Fruit fly (Drosophila melanogaster) whole organism, embryonic: Measurements from ENCODE around the gene CG31141.

Experiments
- Atf6 ChIP-seq: fragments of 200-800 bp; sonication (Bioruptor generic); IDR thresholded peaks from 2 replicates; pipeline ENCODE4 v1.3.6; 2022; ENCODE audit warnings: missing biosample characterization, missing genetic modification characterization
- C15 ChIP-seq: fragments of 200-800 bp; sonication (Bioruptor generic); IDR thresholded peaks from 3 replicates; pipeline ENCODE4 v1.3.6; 2022; ENCODE audit warnings: missing biosample characterization, missing genetic modification characterization
- CG10431 ChIP-seq: fragments of 200-800 bp; sonication (Bioruptor generic); optimal IDR thresholded peaks from 3 replicates; lab custom pipeline; 2018; ENCODE audit warnings: missing biosample characterization, mild to moderate bottlenecking, missing genetic modification characterization
- CG11723 ChIP-seq: fragments of 200-800 bp; sonication (Bioruptor generic); optimal IDR thresholded peaks from 2 replicates; lab custom pipeline; 2017; ENCODE audit warnings: missing biosample characterization, mild to moderate bottlenecking, missing genetic modification characterization
- CG12155 ChIP-seq: fragments of 200-800 bp; sonication (Bioruptor generic); optimal IDR thresholded peaks from 3 replicates; lab custom pipeline; 2016; ENCODE audit warnings: missing biosample characterization, missing genetic modification characterization
- CG12744 ChIP-seq: fragments of 200-800 bp; sonication (Bioruptor generic); optimal IDR thresholded peaks from 2 replicates; lab custom pipeline; 2016; ENCODE audit warnings: missing biosample characterization, missing genetic modification characterization
- CG13894 ChIP-seq: fragments of 200-800 bp; sonication (Bioruptor generic); optimal IDR thresholded peaks from 3 replicates; lab custom pipeline; 2018; ENCODE audit warnings: missing biosample characterization, mild to moderate bottlenecking, missing genetic modification characterization, moderate library complexity
- CG14667 ChIP-seq: fragments of 200-800 bp; sonication (Bioruptor generic); IDR thresholded peaks from 2 replicates; pipeline ENCODE4 v1.3.6; 2022; ENCODE audit warnings: missing biosample characterization, missing genetic modification characterization
- CG14710 ChIP-seq: fragments of 200-800 bp; sonication (Bioruptor generic); optimal IDR thresholded peaks from 3 replicates; lab custom pipeline; 2019; ENCODE audit warnings: missing biosample characterization, mild to moderate bottlenecking, missing genetic modification characterization, moderate library complexity
- CG16813 ChIP-seq: fragments of 200-800 bp; sonication (Bioruptor generic); IDR thresholded peaks from 3 replicates; pipeline ENCODE4 v1.3.6; 2022; ENCODE audit warnings: missing biosample characterization, missing genetic modification characterization; ENCODE audit not compliant: partially characterized antibody
- CG18599 ChIP-seq: fragments of 200-800 bp; sonication (Bioruptor generic); optimal IDR thresholded peaks from 3 replicates; lab custom pipeline; 2017; ENCODE audit warnings: missing biosample characterization, missing genetic modification characterization, mild to moderate bottlenecking, moderate library complexity, missing genetic modification reagents
- CG18764 ChIP-seq: fragments of 200-800 bp; sonication (Bioruptor generic); optimal IDR thresholded peaks from 3 replicates; lab custom pipeline; 2016; ENCODE audit warnings: missing biosample characterization, missing genetic modification characterization
- CG2202 ChIP-seq: fragments of 200-800 bp; sonication (Bioruptor generic); optimal IDR thresholded peaks from 2 replicates; lab custom pipeline; 2018; ENCODE audit warnings: missing biosample characterization, mild to moderate bottlenecking, missing genetic modification characterization
- CG30431 ChIP-seq: fragments of 200-800 bp; sonication (Bioruptor generic); optimal IDR thresholded peaks from 2 replicates; lab custom pipeline; 2017; ENCODE audit warnings: missing biosample characterization, missing genetic modification characterization
- CG31441 ChIP-seq: fragments of 200-800 bp; sonication (Bioruptor generic); IDR thresholded peaks from 2 replicates; pipeline ENCODE4 v1.3.6; 2022; ENCODE audit warnings: missing biosample characterization, missing genetic modification characterization
- CG3726 ChIP-seq: fragments of 200-800 bp; sonication (Bioruptor generic); IDR thresholded peaks from 3 replicates; pipeline ENCODE4, ENCODE4 v1.3.6; 2022; ENCODE audit warnings: missing biosample characterization, missing genetic modification characterization
- CG7963 ChIP-seq: fragments of 200-800 bp; sonication (Bioruptor generic); IDR thresholded peaks from 3 replicates; pipeline ENCODE4 v1.3.6; 2022; ENCODE audit warnings: missing biosample characterization, missing genetic modification characterization; ENCODE audit not compliant: partially characterized antibody
- CG8089 ChIP-seq: fragments of 200-800 bp; sonication (Bioruptor generic); optimal IDR thresholded peaks from 3 replicates; lab custom pipeline; 2016; ENCODE audit warnings: missing biosample characterization, missing genetic modification characterization
- Dll ChIP-seq: fragments of 200-800 bp; sonication (Bioruptor generic); IDR thresholded peaks from 4 replicates; pipeline ENCODE4 v1.3.6; 2022; ENCODE audit warnings: missing biosample characterization, missing genetic modification characterization; ENCODE audit not compliant: partially characterized antibody
- Dref ChIP-seq: fragments of 200-800 bp; sonication (Bioruptor generic); IDR thresholded peaks from 2 replicates; pipeline ENCODE4 v1.3.6; 2022; ENCODE audit warnings: missing biosample characterization, missing genetic modification characterization
- HLH3B ChIP-seq: fragments of 200-800 bp; sonication (Bioruptor generic); IDR thresholded peaks from 2 replicates; pipeline ENCODE4 v1.3.6; 2022; ENCODE audit warnings: missing biosample characterization, missing genetic modification characterization
- Hey ChIP-seq: fragments of 200-800 bp; sonication (Bioruptor generic); optimal IDR thresholded peaks from 3 replicates; lab custom pipeline; 2018; ENCODE audit warnings: missing biosample characterization, mild to moderate bottlenecking, missing genetic modification characterization
- Lpt ChIP-seq: fragments of >200 bp; optimal IDR thresholded peaks from 2 replicates; lab custom pipeline; 2018; ENCODE audit warnings: missing biosample characterization, missing genetic modification characterization
- MBD-R2 ChIP-seq: fragments of 200-800 bp; sonication (Bioruptor generic); IDR thresholded peaks from 2 replicates; pipeline ENCODE4 v1.3.6; 2022; ENCODE audit warnings: missing biosample characterization, missing genetic modification characterization
- NC2β ChIP-seq: fragments of 200-800 bp; sonication (Bioruptor generic); optimal IDR thresholded peaks from 2 replicates; lab custom pipeline; 2016; ENCODE audit warnings: missing biosample characterization, missing genetic modification characterization
- Pdp1 ChIP-seq, 2 experiments: fragments of 200-800 bp; sonication (Bioruptor generic); optimal IDR thresholded peaks; 3 replicates each; lab custom pipeline; 2016; ENCODE audit warnings: missing biosample characterization in 2 of 2, missing genetic modification characterization in 2 of 2, mild to moderate bottlenecking in 1 of 2, moderate library complexity in 1 of 2
- Trl ChIP-seq, 3 experiments: fragments of >200 bp in 2 of 3; fragments of 200-800 bp in 1 of 3; sonication (Bioruptor generic) in 1 of 3; optimal IDR thresholded peaks; 2 replicates in 1 of 3; 3 replicates in 2 of 3; lab custom pipeline; 2016 to 2017; ENCODE audit warnings: missing biosample characterization in 1 of 3, missing genetic modification characterization in 1 of 3
- ara ChIP-seq: fragments of 200-800 bp; sonication (Bioruptor generic); IDR thresholded peaks from 2 replicates; pipeline ENCODE4 v1.3.6; 2022; ENCODE audit warnings: missing biosample characterization, missing genetic modification characterization
- bsh ChIP-seq, 2 experiments: fragments of 200-800 bp; sonication (Bioruptor generic); optimal IDR thresholded peaks; 2 replicates each; lab custom pipeline; 2017 to 2018; ENCODE audit warnings: mild to moderate bottlenecking in 2 of 2, missing biosample characterization in 2 of 2, missing genetic modification characterization in 2 of 2, moderate library complexity in 1 of 2
- crp ChIP-seq, 2 experiments: fragments of 200-800 bp; sonication (Bioruptor generic); optimal IDR thresholded peaks; 2 replicates in 1 of 2; 3 replicates in 1 of 2; lab custom pipeline; 2017; ENCODE audit warnings: missing biosample characterization in 2 of 2, missing genetic modification characterization in 2 of 2, mild to moderate bottlenecking in 1 of 2, moderate library complexity in 1 of 2
- dmrt11E ChIP-seq: fragments of 200-800 bp; sonication (Bioruptor generic); optimal IDR thresholded peaks from 3 replicates; lab custom pipeline; 2018; ENCODE audit warnings: missing biosample characterization, mild to moderate bottlenecking, missing genetic modification characterization, moderate library complexity
- fd3F ChIP-seq: fragments of 200-800 bp; sonication (Bioruptor generic); optimal IDR thresholded peaks from 2 replicates; lab custom pipeline; 2018; ENCODE audit warnings: missing biosample characterization, mild to moderate bottlenecking, missing genetic modification characterization, moderate library complexity
- gem ChIP-seq: fragments of 200-800 bp; sonication (Bioruptor generic); optimal IDR thresholded peaks from 2 replicates; lab custom pipeline; 2019; ENCODE audit warnings: missing biosample characterization, mild to moderate bottlenecking, missing genetic modification characterization, moderate library complexity
- gsb ChIP-seq: fragments of 200-800 bp; sonication (Bioruptor generic); IDR thresholded peaks from 2 replicates; pipeline ENCODE4 v1.3.6; 2022; ENCODE audit warnings: missing biosample characterization, missing genetic modification characterization
- h ChIP-seq: fragments of >200 bp; optimal IDR thresholded peaks from 2 replicates; lab custom pipeline; 2017
- lab ChIP-seq: fragments of 200-800 bp; sonication (Bioruptor generic); optimal IDR thresholded peaks from 3 replicates; lab custom pipeline; 2017; ENCODE audit warnings: missing biosample characterization, missing genetic modification characterization, mild to moderate bottlenecking, moderate library complexity, missing genetic modification reagents
- oc ChIP-seq: fragments of 200-800 bp; sonication (Bioruptor generic); optimal IDR thresholded peaks from 2 replicates; lab custom pipeline; 2018; ENCODE audit warnings: missing biosample characterization, mild to moderate bottlenecking, missing genetic modification characterization, moderate library complexity
- p53 ChIP-seq: fragments of 200-800 bp; sonication (Bioruptor generic); optimal IDR thresholded peaks from 2 replicates; lab custom pipeline; 2016; ENCODE audit warnings: missing biosample characterization, missing genetic modification characterization
- phol ChIP-seq: fragments of 200-800 bp; sonication (Bioruptor generic); optimal IDR thresholded peaks from 3 replicates; lab custom pipeline; 2018; ENCODE audit warnings: missing biosample characterization, mild to moderate bottlenecking, missing genetic modification characterization, moderate library complexity
- ro ChIP-seq: fragments of 200-800 bp; sonication (Bioruptor generic); IDR thresholded peaks from 2 replicates; pipeline ENCODE4 v1.3.6; 2022; ENCODE audit warnings: missing biosample characterization, missing genetic modification characterization
- schlank ChIP-seq: fragments of 200-800 bp; sonication (Bioruptor generic); optimal IDR thresholded peaks from 2 replicates; lab custom pipeline; 2018; ENCODE audit warnings: missing biosample characterization, mild to moderate bottlenecking, missing genetic modification characterization
- so ChIP-seq: fragments of 200-800 bp; sonication (Bioruptor generic); IDR thresholded peaks from 3 replicates; pipeline ENCODE4 v1.3.6; 2022; ENCODE audit warnings: missing biosample characterization, missing genetic modification characterization
- sr ChIP-seq: fragments of 200-800 bp; sonication (Bioruptor generic); IDR thresholded peaks from 3 replicates; pipeline ENCODE4 v1.3.6; 2022; ENCODE audit warnings: missing biosample characterization, missing genetic modification characterization
- trem ChIP-seq: fragments of 200-800 bp; optimal IDR thresholded peaks from 3 replicates; lab custom pipeline; 2019; ENCODE audit warnings: missing biosample characterization, mild to moderate bottlenecking, missing genetic modification characterization, moderate library complexity
- tx ChIP-seq: fragments of 200-800 bp; sonication (Bioruptor generic); optimal IDR thresholded peaks from 2 replicates; lab custom pipeline; 2016; ENCODE audit warnings: missing biosample characterization, missing genetic modification characterization
- usp ChIP-seq: fragments of >200 bp; optimal IDR thresholded peaks from 2 replicates; lab custom pipeline; 2017; ENCODE audit warnings: missing biosample characterization, missing genetic modification characterization
- wor ChIP-seq: fragments of 200-800 bp; sonication (Bioruptor generic); IDR thresholded peaks from 2 replicates; pipeline ENCODE4 v1.3.6; 2022; ENCODE audit warnings: missing biosample characterization, missing genetic modification characterization
- zfh1 ChIP-seq: fragments of 200-800 bp; sonication (Bioruptor generic); IDR thresholded peaks from 3 replicates; pipeline ENCODE4 v1.3.6; 2022; ENCODE audit warnings: missing biosample characterization, missing genetic modification characterization

Gene CG31141

dm6 chr3R:23939921-23940839, 17.1 kb downstream of the CG31141 start (continued):
- TF ChIP-seq CG16813 (GFP tag; lab: Robert Waterston, UW) (no peak), dmrt11E (tag; lab: Kevin White, UChicago) (peak; percentile 87), gem (tag; lab: Kevin White, UChicago) (peak; percentile 84), C15 (GFP tag; lab: Robert Waterston, UW) (peak; percentile 62; the same call in 1 of the 3 replicates), gsb (peak; percentile 77), CG7963 (GFP tag; lab: Robert Waterston, UW) (no peak), Lpt (no peak), h (lab: Kevin White, UChicago) (no peak), wor (GFP tag; lab: Robert Waterston, UW) (peak; percentile 41; the same call in 1 of the 2 replicates), CG10431 (peak; percentile 90), ara (peak; percentile 89), CG18599 (GFP tag; lab: Kevin White, UChicago) (peak; percentile 83), CG14667 (GFP tag; lab: Robert Waterston, UW) (no peak; the same call in 1 of the 2 replicates), CG31441 (GFP tag; lab: Robert Waterston, UW) (peak; percentile 78), phol (peak; percentile 6), Pdp1 (GFP tag; optimal IDR thresholded peaks at IDR 0.05; lab: Kevin White, UChicago) (peak; percentile 31 to 99), MBD-R2 (GFP tag; lab: Robert Waterston, UW) (peak; percentile 40; the same call in 1 of the 2 replicates), oc (peak; percentile 93), Trl (optimal IDR thresholded peaks at IDR 0.05; lab: Kevin White, UChicago) (no peak), Trl (GFP tag; optimal IDR thresholded peaks at IDR 0.05; lab: Kevin White, UChicago) (peak; percentile 69), Dref (GFP tag; lab: Robert Waterston, UW) (no peak), sr (peak; percentile 87), CG14710 (tag; lab: Kevin White, UChicago) (peak; percentile 86), NC2β (GFP tag; lab: Kevin White, UChicago) (peak; percentile 81), zfh1 (GFP tag; lab: Robert Waterston, UW) (peak; percentile 87), CG13894 (tag; lab: Kevin White, UChicago) (peak; percentile 99), Hey (peak; percentile 87), so (GFP tag; lab: Robert Waterston, UW) (peak; percentile 89; the same call in 2 of the 3 replicates), schlank (tag; lab: Kevin White, UChicago) (peak; percentile 80), bsh (GFP tag; optimal IDR thresholded peaks at IDR 0.05; lab: Kevin White, UChicago) (peak in 1 of 2 experiments; percentile 90), tx (GFP tag; lab: Kevin White, UChicago) (no peak), p53 (GFP tag; lab: Kevin White, UChicago) (no peak), CG12744 (GFP tag; lab: Kevin White, UChicago) (peak; percentile 70), ro (no peak), usp (GFP tag; lab: Kevin White, UChicago) (no peak), CG18764 (peak; percentile 86), CG12155 (peak; percentile 9), lab (peak; percentile 93), fd3F (peak; percentile 82), CG11723 (GFP tag; lab: Kevin White, UChicago) (peak; percentile 84), HLH3B (GFP tag; lab: Robert Waterston, UW) (peak; percentile 78; the same call in 1 of the 2 replicates), Atf6 (GFP tag; lab: Robert Waterston, UW) (peak; percentile 78), CG8089 (GFP tag; lab: Kevin White, UChicago) (peak; percentile 73), crp (GFP tag; optimal IDR thresholded peaks at IDR 0.05; lab: Kevin White, UChicago) (peak in 1 of 2 experiments; percentile 2), CG3726 (GFP tag; lab: Robert Waterston, UW) (peak; percentile 86; the same call in 2 of the 3 replicates), CG2202 (peak; percentile 94), CG30431 (GFP tag; lab: Kevin White, UChicago) (peak; percentile 37), trem (tag; lab: Kevin White, UChicago) (peak; percentile 45), Dll (no peak)
